Worm (Caenorhabditis elegans): ENCODE measurements around the gene ugt-56.

ce11 chrV:12295015-12295414 is 36.2 kb downstream of the ugt-56 start:
- no peak for TF ChIP-seq dao-5 (tag; optimal IDR thresholded peaks at IDR 0.05)
- no peak for TF ChIP-seq W03F9.2 (tag; optimal IDR thresholded peaks at IDR 0.05)
- TF ChIP-seq him-1 (tag; optimal IDR thresholded peaks at IDR 0.05), result no peak
